Fruit fly (Drosophila melanogaster) whole organism: ENCODE measurements around the gene CG9525.

Source experiments
- CG8478 ChIP-seq: fragments of >200 bp; optimal IDR thresholded peaks from 2 replicates; lab custom pipeline; 2018; ENCODE audit warnings: inconsistent platforms
- Dll ChIP-seq: fragments of >200 bp; optimal IDR thresholded peaks from 2 replicates; lab custom pipeline; 2017
- EcR ChIP-seq, 2 experiments: fragments of >200 bp; optimal IDR thresholded peaks; 2 replicates each; lab custom pipeline; 2017; ENCODE audit warnings: missing biosample characterization in 2 of 2, missing genetic modification characterization in 2 of 2, missing genetic modification reagents in 2 of 2
- pan ChIP-seq: fragments of >200 bp; optimal IDR thresholded peaks from 2 replicates; lab custom pipeline; 2017
- psq ChIP-seq: fragments of >200 bp; optimal IDR thresholded peaks from 2 replicates; lab custom pipeline; 2017
- usp ChIP-seq: fragments of >200 bp; optimal IDR thresholded peaks from 2 replicates; lab custom pipeline; 2017; ENCODE audit warnings: missing biosample characterization, missing genetic modification characterization, mixed read lengths

- TF ChIP-seq Dll (no peak), pan (no peak), psq (lab: Kevin White, UChicago) (no peak), EcR (GFP tag; optimal IDR thresholded peaks at IDR 0.05; lab: Kevin White, UChicago) (no peak), CG8478 (no peak), usp (GFP tag; lab: Kevin White, UChicago) (no peak)
These were observed 22.6 kb upstream of the CG9525 start, which contains the start of gene CG13101 for dm6 chr2L:8984614-8985318.
